Fruit fly (Drosophila melanogaster) whole organism: Measurements from ENCODE around the gene LysD.

Source experiments
- CG8478 ChIP-seq: fragments of >200 bp; optimal IDR thresholded peaks from 2 replicates; lab custom pipeline; 2018; ENCODE audit warnings: inconsistent platforms
- Dll ChIP-seq: fragments of >200 bp; optimal IDR thresholded peaks from 2 replicates; lab custom pipeline; 2017
- EcR ChIP-seq, 2 experiments: fragments of >200 bp; optimal IDR thresholded peaks; 2 replicates each; lab custom pipeline; 2017; ENCODE audit warnings: missing biosample characterization in 2 of 2, missing genetic modification characterization in 2 of 2, missing genetic modification reagents in 2 of 2
- pan ChIP-seq: fragments of >200 bp; optimal IDR thresholded peaks from 2 replicates; lab custom pipeline; 2017
- psq ChIP-seq: fragments of >200 bp; optimal IDR thresholded peaks from 2 replicates; lab custom pipeline; 2017
- usp ChIP-seq: fragments of >200 bp; optimal IDR thresholded peaks from 2 replicates; lab custom pipeline; 2017; ENCODE audit warnings: missing biosample characterization, missing genetic modification characterization, mixed read lengths

The LysD gene

DNA sequence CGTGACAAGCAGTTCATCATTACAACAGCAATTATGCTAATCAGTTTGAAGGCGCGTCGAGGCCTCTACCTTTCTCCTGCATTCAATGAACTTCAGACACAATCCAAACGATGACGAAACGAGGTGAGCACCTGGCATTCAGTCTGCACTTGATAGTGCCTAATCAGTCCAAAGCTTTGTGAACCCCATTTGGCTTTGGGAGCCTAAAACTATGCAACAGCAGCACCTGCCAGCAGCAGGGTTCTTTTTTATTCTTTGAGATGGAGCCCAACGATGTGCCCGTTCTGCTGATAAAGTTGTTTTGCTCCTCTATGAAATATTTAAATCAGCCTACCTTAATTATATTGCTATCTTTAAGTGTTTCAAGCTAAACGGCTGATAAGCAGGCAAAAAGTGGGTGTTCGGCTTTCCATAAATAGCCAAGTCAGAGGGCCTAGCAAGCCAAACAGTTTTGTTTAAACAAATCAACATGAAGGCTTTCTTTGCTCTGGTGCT, 16.4 kb upstream of the LysD start, which contains the start of gene LysS:
Gene LysS (plus strand): TSS at position 445 of the 495 bp plus-strand sequence.
- TF ChIP-seq usp (GFP tag; lab: Kevin White, UChicago) (no peak), CG8478 (no peak), psq (lab: Kevin White, UChicago) (no peak), pan (lab: Kevin White, UChicago) (no peak), EcR (GFP tag; optimal IDR thresholded peaks at IDR 0.05; lab: Kevin White, UChicago) (no peak), Dll (lab: Kevin White, UChicago) (no peak)

DNA sequence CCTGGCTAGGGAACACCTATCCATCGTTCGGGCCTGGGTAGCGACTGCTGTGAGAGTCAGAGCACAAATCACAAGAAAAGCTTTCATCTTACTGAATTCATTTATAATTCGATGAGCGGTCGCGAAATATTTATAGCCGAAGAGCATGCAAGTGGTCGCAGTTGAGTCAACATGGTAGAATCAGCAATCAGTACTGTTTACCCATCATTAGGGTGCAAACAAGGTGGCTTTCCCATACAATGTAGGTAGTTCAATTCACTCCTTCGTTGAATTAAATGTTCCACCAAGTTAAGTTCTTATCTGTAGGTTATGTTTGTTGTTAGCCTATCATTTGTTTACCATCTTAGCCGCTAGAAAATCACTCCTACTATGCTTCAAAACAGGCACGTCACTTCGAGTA, 7.6 kb upstream of the LysD start, which contains the start of gene LysP:
Gene LysP (minus strand): TSS at position 101 of the 400 bp plus-strand sequence.
- TF ChIP-seq pan (lab: Kevin White, UChicago): no peak

DNA sequence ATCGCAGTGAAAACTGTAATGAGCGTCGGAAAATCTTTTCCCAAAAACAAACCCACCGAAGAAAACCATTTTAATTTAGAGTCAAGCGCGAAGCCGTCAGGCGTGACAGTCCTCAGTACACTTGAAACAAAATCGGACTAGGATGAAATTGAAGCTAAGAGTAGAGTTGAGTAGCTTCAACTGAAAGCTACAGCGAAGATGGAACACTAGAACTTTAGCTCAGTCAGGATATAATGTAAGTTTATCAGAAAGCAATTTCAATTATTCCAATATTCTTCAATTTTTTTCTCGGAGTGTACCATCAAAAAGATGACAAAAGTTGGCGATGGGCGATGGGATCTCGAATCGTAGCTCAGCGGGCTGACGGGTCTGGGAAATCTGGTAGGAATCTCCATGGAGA, 5.5 kb upstream of the LysD start:
- TF ChIP-seq Dll (lab: Kevin White, UChicago) (no peak), EcR (GFP tag; optimal IDR thresholded peaks at IDR 0.05; lab: Kevin White, UChicago) (no peak), CG8478 (no peak), usp (GFP tag; lab: Kevin White, UChicago) (no peak), pan (lab: Kevin White, UChicago) (no peak)

DNA sequence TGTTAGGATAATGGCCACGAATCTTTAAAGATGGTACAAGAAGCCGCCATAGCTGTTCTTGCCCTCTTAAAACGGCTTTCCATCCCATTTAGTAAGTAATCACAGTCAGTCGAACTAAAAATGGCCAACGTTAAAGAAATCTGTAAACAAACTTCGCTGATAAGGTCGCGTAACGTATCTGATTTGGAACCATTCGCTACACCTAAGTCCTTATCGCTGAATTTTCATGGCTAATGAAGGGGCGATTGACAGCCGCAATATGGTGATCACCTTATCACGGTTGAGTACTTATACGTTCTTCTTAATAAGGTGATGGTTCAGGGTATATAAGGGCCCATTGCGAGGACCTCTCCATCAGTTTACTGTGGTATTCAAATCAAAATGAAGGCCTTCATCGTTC, 1.6 kb upstream of the LysD start, which contains the start of gene LysE:
Gene LysE (plus strand): TSS at position 257 of the 400 bp plus-strand sequence.
- no peak for TF ChIP-seq usp (GFP tag; lab: Kevin White, UChicago)
- TF ChIP-seq EcR (GFP tag; optimal IDR thresholded peaks at IDR 0.05; lab: Kevin White, UChicago): no peak
- TF ChIP-seq Dll (lab: Kevin White, UChicago): no peak
- no peak for TF ChIP-seq psq (lab: Kevin White, UChicago)
- TF ChIP-seq CG8478: no peak
- no peak for TF ChIP-seq pan (lab: Kevin White, UChicago)

DNA sequence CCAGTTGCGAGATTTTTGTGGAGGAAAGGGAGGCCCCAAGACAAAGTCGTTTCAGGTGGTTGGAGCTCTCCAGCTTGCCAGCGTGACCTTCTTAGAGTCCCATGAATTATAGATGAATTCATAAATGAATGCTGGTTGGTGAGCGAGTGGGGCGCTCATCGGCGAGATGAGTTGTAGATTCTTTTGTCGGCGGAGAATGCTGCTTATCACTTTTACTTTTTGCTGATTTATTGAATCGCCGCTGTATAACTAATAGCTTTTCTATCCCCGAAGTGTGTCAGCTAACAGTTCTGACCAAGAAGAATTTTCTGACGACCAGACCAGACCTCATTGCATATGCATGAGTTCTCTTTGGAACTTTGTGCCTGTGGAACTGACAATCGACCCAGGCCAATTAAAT, 1.1 kb upstream of the LysD start:
- TF ChIP-seq pan (lab: Kevin White, UChicago) (no peak), EcR (GFP tag; optimal IDR thresholded peaks at IDR 0.05; lab: Kevin White, UChicago) (no peak), usp (GFP tag; lab: Kevin White, UChicago) (no peak), Dll (lab: Kevin White, UChicago) (no peak), psq (lab: Kevin White, UChicago) (no peak), CG8478 (no peak)

DNA sequence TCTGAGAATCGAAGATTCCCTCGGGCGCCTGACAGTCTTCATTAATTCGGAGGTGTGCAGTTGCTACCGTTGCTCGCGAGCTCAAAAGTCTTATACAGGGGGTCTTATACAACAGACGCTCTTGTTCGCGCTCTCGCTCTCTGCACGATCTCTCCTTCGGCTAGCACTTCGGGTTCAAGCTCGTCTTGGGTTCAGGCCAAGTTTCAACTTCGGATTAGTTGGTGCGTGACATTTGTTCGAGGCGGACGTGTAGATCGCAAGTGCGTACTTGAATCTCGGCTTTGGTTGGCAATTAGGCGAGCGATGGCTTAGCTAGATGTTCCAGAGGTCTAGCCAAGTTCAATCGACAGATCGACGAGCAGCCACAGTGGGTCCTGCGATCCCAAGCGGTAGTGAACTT, 2.8 kb downstream of the LysD start:
- TF ChIP-seq psq (lab: Kevin White, UChicago) (no peak), usp (GFP tag; lab: Kevin White, UChicago) (no peak), Dll (lab: Kevin White, UChicago) (no peak), EcR (GFP tag; optimal IDR thresholded peaks at IDR 0.05; lab: Kevin White, UChicago) (no peak), CG8478 (no peak), pan (lab: Kevin White, UChicago) (no peak)

DNA sequence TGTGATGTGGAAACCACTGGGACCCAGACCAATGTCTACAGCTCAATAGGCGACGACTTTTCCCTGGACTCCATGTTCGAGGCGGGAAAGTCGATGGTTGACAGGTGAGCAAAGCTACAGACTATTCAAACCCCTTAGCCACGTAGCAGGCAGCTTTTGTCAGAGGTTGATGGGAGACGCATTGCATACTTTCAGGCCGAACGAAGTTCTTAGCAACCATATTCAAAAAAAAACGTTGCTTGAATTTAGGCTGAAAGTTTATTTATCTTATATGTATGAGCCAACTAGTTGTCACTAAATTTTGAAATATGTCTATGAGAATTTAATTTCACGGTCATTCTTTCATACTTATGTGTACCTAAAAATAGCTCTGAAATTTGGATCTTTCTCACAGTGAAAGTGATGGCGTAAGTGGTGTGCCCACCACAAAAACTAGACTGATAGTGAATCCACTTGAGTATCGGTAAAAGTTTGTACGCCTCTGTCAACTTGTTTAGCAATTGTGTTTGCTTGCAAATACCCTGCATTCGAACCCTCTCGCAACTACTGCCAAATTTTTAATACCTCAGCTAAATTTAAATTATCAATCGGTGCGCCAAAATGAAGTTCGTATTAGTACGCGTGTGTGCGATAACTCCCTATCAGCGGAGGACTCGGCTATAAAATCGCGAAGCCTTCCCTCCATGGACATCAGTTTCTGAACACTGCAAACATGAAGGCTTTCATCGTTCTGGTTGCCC, 4.1 kb downstream of the LysD start, which contains the start of gene LysB:
Gene LysB (plus strand): TSS at position 690 of the 740 bp plus-strand sequence.
- no peak for TF ChIP-seq CG8478
- TF ChIP-seq pan (lab: Kevin White, UChicago): no peak
- TF ChIP-seq EcR (GFP tag; optimal IDR thresholded peaks at IDR 0.05; lab: Kevin White, UChicago): no peak
- no peak for TF ChIP-seq usp (GFP tag; lab: Kevin White, UChicago)
- TF ChIP-seq psq (lab: Kevin White, UChicago): no peak
- no peak for TF ChIP-seq Dll (lab: Kevin White, UChicago)

DNA sequence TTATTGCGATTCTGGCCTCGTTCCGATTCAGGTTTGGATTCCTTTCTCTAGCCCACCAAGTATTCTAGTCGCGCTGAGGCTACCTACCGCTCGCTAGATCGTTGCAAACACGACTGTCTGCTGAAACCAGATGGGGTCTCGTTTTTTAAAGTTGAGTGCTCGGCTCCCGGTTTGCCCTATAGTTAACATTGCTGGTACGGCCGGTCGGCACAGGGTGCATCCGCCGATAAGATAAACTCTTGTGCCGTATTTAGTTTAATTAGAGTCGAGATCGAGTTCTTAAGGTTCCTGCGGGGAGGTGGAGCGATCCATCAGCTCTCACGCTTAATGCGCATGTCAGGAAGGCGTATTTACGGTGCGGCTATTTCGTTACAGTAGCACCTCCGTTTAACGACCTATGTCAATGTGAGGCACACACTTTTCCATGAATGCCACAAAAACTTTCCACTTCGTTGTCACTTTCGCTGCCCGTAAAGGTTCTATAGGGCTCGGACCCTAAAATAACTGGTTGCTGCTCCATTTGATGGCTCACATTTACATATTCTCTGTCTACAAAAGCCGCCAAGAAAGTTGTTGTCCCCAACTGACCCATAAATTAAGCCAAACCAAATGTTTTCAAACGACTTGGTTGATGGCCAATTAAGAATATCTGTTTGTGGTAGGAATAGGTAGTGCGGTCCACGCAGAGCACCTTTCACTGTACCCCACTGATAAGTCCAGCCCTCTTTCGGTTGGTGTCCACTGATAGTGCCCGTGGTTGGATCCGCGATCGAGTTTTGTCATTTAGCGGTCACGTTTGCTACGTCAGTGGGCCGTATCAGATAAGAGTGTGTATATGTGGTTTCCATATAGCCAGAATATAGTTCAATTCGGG, 6.1 kb downstream of the LysD start, which contains the start of gene CG9119:
Gene CG9119 (minus strand): TSS at position 122 of the 874 bp plus-strand sequence.
- no peak for TF ChIP-seq pan (lab: Kevin White, UChicago)
- no peak for TF ChIP-seq CG8478
- no peak for TF ChIP-seq psq (lab: Kevin White, UChicago)
- TF ChIP-seq Dll (lab: Kevin White, UChicago): no peak
- TF ChIP-seq usp (GFP tag; lab: Kevin White, UChicago): no peak
- TF ChIP-seq EcR (GFP tag; optimal IDR thresholded peaks at IDR 0.05; lab: Kevin White, UChicago): no peak

DNA sequence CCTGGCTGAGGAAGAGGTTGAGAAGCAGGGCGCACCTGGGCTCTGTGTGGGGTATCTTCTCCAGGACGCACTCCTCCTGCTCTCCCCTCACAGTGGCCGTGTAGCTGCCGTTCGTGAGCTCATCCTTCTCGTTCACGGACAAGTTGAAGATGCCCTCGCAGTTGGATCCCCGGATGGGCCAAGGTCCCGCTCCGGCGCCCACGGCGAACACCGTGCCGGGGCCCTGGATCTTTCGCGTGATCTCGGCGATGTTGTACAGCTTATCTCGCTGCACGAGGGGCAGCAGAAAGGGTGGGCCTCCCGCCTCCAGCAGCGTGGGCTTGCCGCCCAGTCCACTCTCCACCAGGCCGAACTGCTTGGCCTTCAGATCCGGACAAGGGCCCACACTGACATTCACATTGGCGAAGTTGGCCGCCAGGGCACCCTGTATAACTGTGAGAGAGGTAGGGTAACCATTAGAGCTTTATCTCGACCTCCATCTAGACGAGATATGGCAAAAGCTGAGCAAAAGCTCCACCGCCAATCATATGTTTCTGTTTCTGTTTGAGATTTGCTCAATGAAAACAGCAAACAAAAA, 7.1 kb downstream of the LysD start:
- TF ChIP-seq Dll (lab: Kevin White, UChicago) (no peak), usp (GFP tag; lab: Kevin White, UChicago) (no peak), EcR (GFP tag; optimal IDR thresholded peaks at IDR 0.05; lab: Kevin White, UChicago) (no peak), pan (lab: Kevin White, UChicago) (no peak), CG8478 (no peak), psq (lab: Kevin White, UChicago) (no peak)

DNA sequence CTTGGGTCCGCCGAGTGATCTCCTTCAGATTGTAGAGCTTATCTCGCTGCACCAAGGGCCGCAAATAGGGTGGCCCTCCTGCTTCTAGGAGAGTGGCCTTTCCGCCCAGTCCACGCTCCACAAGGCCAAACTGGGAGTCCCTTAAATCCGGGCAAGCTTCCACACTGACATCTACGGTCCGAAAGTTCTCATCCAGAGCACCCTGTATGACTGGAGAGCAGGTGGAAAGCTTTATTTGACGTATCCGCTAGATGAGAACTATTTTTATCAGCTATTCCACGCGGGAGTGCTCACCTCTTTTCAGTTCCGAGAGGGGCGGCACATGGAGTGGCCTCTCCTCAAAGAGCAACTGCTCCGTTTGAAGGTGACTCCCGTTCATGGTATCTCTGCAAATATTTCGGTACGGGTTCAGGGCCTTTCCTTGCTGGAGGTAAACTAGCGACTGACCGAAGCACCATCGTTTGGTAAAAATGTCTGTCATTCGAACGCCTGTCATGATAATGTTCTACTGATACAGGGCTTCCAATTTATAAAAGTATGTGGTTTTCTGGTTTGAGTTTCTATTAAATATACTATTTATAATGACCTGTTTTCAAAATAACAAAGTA, 8.3 kb downstream of the LysD start, which contains the start of gene meep:
Gene meep (minus strand): TSS at position 449 of the 608 bp plus-strand sequence.
- TF ChIP-seq EcR (GFP tag; optimal IDR thresholded peaks at IDR 0.05; lab: Kevin White, UChicago): no peak
- TF ChIP-seq usp (GFP tag; lab: Kevin White, UChicago): no peak
- TF ChIP-seq pan (lab: Kevin White, UChicago): no peak
- no peak for TF ChIP-seq CG8478
- no peak for TF ChIP-seq Dll (lab: Kevin White, UChicago)
- no peak for TF ChIP-seq psq (lab: Kevin White, UChicago)
